Worm (Caenorhabditis elegans) whole organism, L2 larva: ENCODE results near the gene Y53G8B.2.

Experiments
- C34F6.9 ChIP-seq: fragments of 150-350 bp; optimal IDR thresholded peaks from 2 replicates; lab custom pipeline; 2014; ENCODE audit warnings: missing biosample characterization, missing genetic modification characterization
- F13H6.1 ChIP-seq: sonication (generic microtip); optimal IDR thresholded peaks from 2 replicates; lab custom pipeline; 2016; ENCODE audit warnings: missing genetic modification characterization, missing compliant biosample characterization
- ZK546.5 ChIP-seq: sonication (generic microtip); optimal IDR thresholded peaks from 2 replicates; lab custom pipeline; 2017; ENCODE audit warnings: missing biosample characterization, missing genetic modification characterization
- alr-1 ChIP-seq: fragments of 150-350 bp; optimal IDR thresholded peaks from 2 replicates; lab custom pipeline; 2014; ENCODE audit warnings: missing biosample characterization, missing genetic modification characterization
- aly-2 ChIP-seq: fragments of 150-350 bp; optimal IDR thresholded peaks from 2 replicates; lab custom pipeline; 2014; ENCODE audit warnings: missing biosample characterization, missing genetic modification characterization
- ama-1 ChIP-seq: fragments of 150-350 bp; optimal IDR thresholded peaks from 2 replicates; lab custom pipeline; 2018; ENCODE audit warnings: inconsistent platforms
- blmp-1 ChIP-seq: sonication (generic microtip); optimal IDR thresholded peaks from 2 replicates; lab custom pipeline; 2017; ENCODE audit warnings: missing genetic modification characterization, mild to moderate bottlenecking, missing compliant biosample characterization, antibody characterized with exemption, moderate library complexity; ENCODE audit not compliant: insufficient read depth
- ceh-16 ChIP-seq: fragments of 150-350 bp; optimal IDR thresholded peaks from 2 replicates; lab custom pipeline; 2014; ENCODE audit warnings: missing biosample characterization, missing genetic modification characterization
- ceh-82 ChIP-seq: fragments of 150-350 bp; optimal IDR thresholded peaks from 2 replicates; lab custom pipeline; 2014; ENCODE audit warnings: missing biosample characterization, missing genetic modification characterization
- crh-2 ChIP-seq: sonication (generic microtip); optimal IDR thresholded peaks from 2 replicates; lab custom pipeline; 2017; ENCODE audit warnings: missing biosample characterization, missing genetic modification characterization
- egl-27 ChIP-seq: sonication (generic microtip); optimal IDR thresholded peaks from 3 replicates; lab custom pipeline; 2017; ENCODE audit warnings: missing biosample characterization, missing genetic modification reagents, missing genetic modification characterization
- elt-1 ChIP-seq: fragments of 150-350 bp; optimal IDR thresholded peaks from 2 replicates; lab custom pipeline; 2014; ENCODE audit warnings: missing biosample characterization, missing genetic modification characterization
- elt-3 ChIP-seq: sonication (generic microtip); optimal IDR thresholded peaks from 2 replicates; lab custom pipeline; 2017; ENCODE audit warnings: missing biosample characterization, missing genetic modification characterization
- fos-1 ChIP-seq: fragments of 150-350 bp; optimal IDR thresholded peaks from 2 replicates; lab custom pipeline; 2014; ENCODE audit warnings: missing biosample characterization, missing genetic modification characterization
- gmeb-1 ChIP-seq: fragments of 150-350 bp; optimal IDR thresholded peaks from 2 replicates; lab custom pipeline; 2014; ENCODE audit warnings: missing biosample characterization, missing genetic modification characterization
- mab-5 ChIP-seq: fragments of 150-350 bp; optimal IDR thresholded peaks from 2 replicates; lab custom pipeline; 2014; ENCODE audit warnings: missing biosample characterization, missing genetic modification characterization
- mbf-1 ChIP-seq: sonication (generic microtip); optimal IDR thresholded peaks from 2 replicates; lab custom pipeline; 2017; ENCODE audit warnings: missing biosample characterization, missing genetic modification characterization
- mdl-1 ChIP-seq, 2 experiments: fragments of 150-350 bp in 1 of 2; sonication (generic microtip) in 1 of 2; optimal IDR thresholded peaks; 2 replicates each; lab custom pipeline; 2017; ENCODE audit warnings: missing biosample characterization in 2 of 2, missing genetic modification characterization in 2 of 2
- nhr-12 ChIP-seq: fragments of 150-350 bp; optimal IDR thresholded peaks from 2 replicates; lab custom pipeline; 2014; ENCODE audit warnings: missing biosample characterization, missing genetic modification characterization
- nhr-23 ChIP-seq: fragments of 150-350 bp; optimal IDR thresholded peaks from 2 replicates; lab custom pipeline; 2014; ENCODE audit warnings: missing biosample characterization, missing genetic modification reagents, missing genetic modification characterization
- nhr-237 ChIP-seq: fragments of 150-350 bp; optimal IDR thresholded peaks from 2 replicates; lab custom pipeline; 2014; ENCODE audit warnings: missing biosample characterization, missing genetic modification characterization
- nhr-25 ChIP-seq: fragments of 150-350 bp; sonication (generic microtip); optimal IDR thresholded peaks from 3 replicates; lab custom pipeline; 2014; ENCODE audit warnings: missing biosample characterization, missing genetic modification characterization
- nhr-77 ChIP-seq: fragments of 150-350 bp; optimal IDR thresholded peaks from 2 replicates; lab custom pipeline; 2014; ENCODE audit warnings: missing biosample characterization, missing genetic modification characterization
- peb-1 ChIP-seq: fragments of 150-350 bp; optimal IDR thresholded peaks from 2 replicates; lab custom pipeline; 2014; ENCODE audit warnings: missing biosample characterization, missing genetic modification characterization
- skn-1 ChIP-seq: sonication (generic microtip); optimal IDR thresholded peaks from 2 replicates; lab custom pipeline; 2017; ENCODE audit warnings: missing biosample characterization, missing genetic modification characterization
- sma-3 ChIP-seq: sonication (generic microtip); optimal IDR thresholded peaks from 2 replicates; lab custom pipeline; 2016; ENCODE audit warnings: missing genetic modification reagents, missing genetic modification characterization, missing compliant biosample characterization
- sma-9 ChIP-seq, 2 experiments: fragments of 150-350 bp in 1 of 2; sonication (generic microtip) in 1 of 2; optimal IDR thresholded peaks; 2 replicates each; lab custom pipeline; 2014 to 2016; ENCODE audit warnings: missing genetic modification characterization in 2 of 2, mild to moderate bottlenecking in 1 of 2, missing biosample characterization in 1 of 2, missing compliant biosample characterization in 1 of 2, missing genetic modification reagents in 1 of 2, moderate library complexity in 1 of 2
- unc-39 ChIP-seq: fragments of 150-350 bp; optimal IDR thresholded peaks from 2 replicates; lab custom pipeline; 2014; ENCODE audit warnings: missing biosample characterization, missing genetic modification characterization
- unc-55 ChIP-seq: fragments of 150-350 bp; sonication (generic microtip); optimal IDR thresholded peaks from 3 replicates; lab custom pipeline; 2014; ENCODE audit warnings: missing biosample characterization, missing genetic modification reagents, missing genetic modification characterization
- ztf-1 ChIP-seq: fragments of 200-800 bp; sonication (Bioruptor generic); conservative IDR thresholded peaks from 2 replicates; pipeline ENCODE4 v1.3.6; 2022; ENCODE audit warnings: missing genetic modification characterization, missing compliant biosample characterization
- ztf-11 ChIP-seq: sonication (generic microtip); optimal IDR thresholded peaks from 2 replicates; lab custom pipeline; 2017; ENCODE audit warnings: missing biosample characterization, missing genetic modification characterization
- ztf-4 ChIP-seq: fragments of 150-350 bp; optimal IDR thresholded peaks from 2 replicates; lab custom pipeline; 2014; ENCODE audit warnings: missing biosample characterization, missing genetic modification characterization

Y53G8B.2 gene

DNA sequence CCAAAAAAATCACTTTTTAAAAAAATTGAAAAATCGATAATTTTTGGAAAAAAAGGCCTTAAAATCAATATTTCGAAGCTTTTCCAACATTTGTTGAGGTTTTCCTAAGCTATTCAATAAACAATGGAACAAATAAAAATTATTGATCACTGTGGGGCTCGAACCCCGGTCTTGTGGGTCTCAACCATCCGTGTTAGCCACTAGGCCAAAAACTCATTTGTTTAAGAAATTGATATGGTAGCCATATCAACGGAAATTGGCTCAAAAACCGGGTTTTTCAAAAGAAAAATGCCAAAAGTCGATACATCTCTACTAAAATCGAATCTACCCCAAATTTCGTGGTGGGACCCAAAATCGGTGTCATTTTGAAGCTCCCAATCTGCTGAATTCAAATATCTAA is 8.2 kb upstream of the Y53G8B.2 start:
- TF ChIP-seq gmeb-1 (tag; lab: Kevin White, UChicago) = peak; percentile 5
- TF ChIP-seq mbf-1 = no peak
- no peak for TF ChIP-seq mdl-1 (tag; optimal IDR thresholded peaks at IDR 0.05; lab: Kevin White, UChicago)

- TF ChIP-seq unc-39 (tag; lab: Kevin White, UChicago) (no peak), sma-3 (no peak), skn-1 (tag; lab: Kevin White, UChicago) (no peak), unc-55 (GFP tag; lab: Kevin White, UChicago) (no peak)
Observed at ce11 chrIII:3111534-3111933, 7.8 kb upstream of the Y53G8B.2 start.

ce11 chrIII:3110614-3111013 is 6.9 kb upstream of the Y53G8B.2 start:
- TF ChIP-seq gmeb-1 (tag; lab: Kevin White, UChicago) (no peak), ceh-82 (no peak), ztf-1 (no peak)

DNA sequence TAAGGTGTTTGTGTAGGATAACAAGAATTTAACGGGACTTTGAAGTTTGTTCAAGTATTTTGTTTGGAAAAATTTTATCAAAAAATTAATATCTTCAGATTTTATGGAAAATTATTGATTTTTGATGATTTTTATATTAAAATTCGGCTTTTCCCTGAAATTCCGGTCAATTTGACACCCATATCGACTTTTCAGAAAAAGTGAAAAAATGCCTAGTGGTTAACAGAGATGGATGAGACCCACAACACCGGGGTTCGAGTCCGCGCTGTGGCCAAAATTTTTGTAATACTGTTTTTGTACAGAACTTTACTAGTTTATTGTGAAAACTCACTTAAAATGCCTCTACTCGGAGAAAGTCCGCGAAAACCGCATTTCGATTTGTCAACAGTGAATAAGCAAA is 5.8 kb upstream of the Y53G8B.2 start:
- TF ChIP-seq gmeb-1 (tag; lab: Kevin White, UChicago) (no peak), nhr-77 (tag; lab: Kevin White, UChicago) (no peak), nhr-25 (tag; lab: Kevin White, UChicago) (no peak)

DNA sequence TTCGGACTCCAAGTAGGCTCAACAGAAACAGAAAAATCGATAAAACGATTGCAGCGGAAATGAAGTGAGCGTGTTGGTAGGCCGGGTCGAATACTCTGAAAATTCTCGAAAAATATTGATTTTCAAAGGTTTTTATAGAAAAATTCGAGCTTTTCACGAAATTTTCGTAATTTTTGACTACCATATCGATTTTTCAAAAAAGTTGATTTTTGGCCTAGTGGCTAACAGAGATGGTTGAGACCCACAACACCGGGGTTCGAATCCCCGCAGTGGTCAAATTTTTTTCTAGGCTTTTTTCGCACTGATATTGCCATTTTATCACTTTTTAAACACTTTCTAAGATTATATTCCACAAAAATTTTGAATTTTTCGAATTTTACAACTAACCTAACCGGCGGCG is 5.0 kb upstream of the Y53G8B.2 start:
- TF ChIP-seq aly-2 (tag; lab: Kevin White, UChicago) (no peak), skn-1 (tag; lab: Kevin White, UChicago) (no peak), F13H6.1 (tag; lab: Kevin White, UChicago) (no peak), alr-1 (tag; lab: Kevin White, UChicago) (no peak), blmp-1 (tag; lab: Kevin White, UChicago) (no peak), C34F6.9 (tag; lab: Kevin White, UChicago) (no peak), nhr-237 (tag; lab: Kevin White, UChicago) (no peak), gmeb-1 (tag; lab: Kevin White, UChicago) (no peak), elt-3 (no peak), ztf-4 (no peak), ZK546.5 (tag; lab: Kevin White, UChicago) (no peak), ztf-11 (tag; lab: Kevin White, UChicago) (no peak), mab-5 (no peak), sma-9 (GFP tag; optimal IDR thresholded peaks at IDR 0.05; lab: Kevin White, UChicago) (no peak), sma-9 (tag; optimal IDR thresholded peaks at IDR 0.05; lab: Kevin White, UChicago) (no peak), nhr-12 (tag; lab: Kevin White, UChicago) (no peak), mdl-1 (tag; optimal IDR thresholded peaks at IDR 0.05; lab: Kevin White, UChicago) (no peak), ceh-16 (tag; lab: Kevin White, UChicago) (no peak), fos-1 (tag; lab: Kevin White, UChicago) (no peak)

ce11 chrIII:3107530-3107929 is 3.8 kb upstream of the Y53G8B.2 start:
- TF ChIP-seq peb-1 (tag; lab: Kevin White, UChicago) = no peak
- no peak for TF ChIP-seq ceh-16 (tag; lab: Kevin White, UChicago)
- TF ChIP-seq nhr-23 = no peak
- no peak for TF ChIP-seq ztf-4
- TF ChIP-seq ama-1 (lab: Kevin White, UChicago) = no peak
- no peak for TF ChIP-seq sma-3

ce11 chrIII:3106301-3106700 is 2.5 kb upstream of the Y53G8B.2 start:
- no peak for TF ChIP-seq blmp-1 (tag; lab: Kevin White, UChicago)
- TF ChIP-seq egl-27 = no peak

DNA sequence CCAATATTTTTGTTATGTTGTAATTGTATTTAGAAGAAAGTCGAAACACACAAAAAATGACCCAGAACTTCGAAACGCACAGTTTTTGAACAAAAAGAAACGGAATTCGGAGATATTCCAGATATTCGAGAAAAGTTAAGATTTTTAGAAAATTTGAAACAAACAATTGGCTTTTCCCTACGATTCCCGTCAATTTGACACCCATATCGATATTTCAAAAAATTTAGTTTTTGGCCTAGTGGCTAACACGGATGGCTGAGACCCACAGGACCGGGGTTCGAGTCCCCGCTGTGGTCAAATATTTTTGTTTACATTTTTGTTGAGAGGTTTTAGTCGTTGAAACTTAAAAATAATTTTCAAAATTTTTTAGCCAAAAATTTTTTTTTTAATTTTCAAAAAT is 1.5 kb upstream of the Y53G8B.2 start:
- TF ChIP-seq ama-1 (lab: Kevin White, UChicago) = no peak
- TF ChIP-seq crh-2 = no peak
- TF ChIP-seq unc-39 (tag; lab: Kevin White, UChicago) = no peak
- no peak for TF ChIP-seq elt-1 (tag; lab: Kevin White, UChicago)
- TF ChIP-seq, all 48 proteins: peak for 0
